Worm (Caenorhabditis elegans) whole organism, L1 larva: ENCODE results near the gene C08F8.15.
"Not testable (repeated sequence)": the region's sequence is repeated elsewhere in the genome, so short reads cannot be mapped to it uniquely, and the experiment has no call there.

Source experiments
- C34B4.2 ChIP-seq: sonication (generic microtip); optimal IDR thresholded peaks from 2 replicates; lab custom pipeline; 2017; ENCODE audit warnings: mild to moderate bottlenecking, missing genetic modification characterization, missing compliant biosample characterization
- Y116A8C.19 ChIP-seq: sonication (generic microtip); optimal IDR thresholded peaks from 2 replicates; lab custom pipeline; 2016; ENCODE audit warnings: missing compliant biosample characterization, missing genetic modification characterization, borderline replicate concordance
- alr-1 ChIP-seq: fragments of 200-800 bp; sonication (Bioruptor generic); optimal IDR thresholded peaks from 2 replicates; lab custom pipeline; 2018; ENCODE audit warnings: borderline replicate concordance, mild to moderate bottlenecking, missing genetic modification characterization, missing compliant biosample characterization
- aly-2 ChIP-seq: fragments of 150-350 bp; optimal IDR thresholded peaks from 2 replicates; lab custom pipeline; 2014; ENCODE audit warnings: missing biosample characterization, missing genetic modification characterization
- ama-1 ChIP-seq: fragments of 150-350 bp; optimal IDR thresholded peaks from 2 replicates; lab custom pipeline; 2014
- ceh-63 ChIP-seq: fragments of 200-800 bp; sonication (Bioruptor generic); optimal IDR thresholded peaks from 2 replicates; lab custom pipeline; 2018; ENCODE audit warnings: mild to moderate bottlenecking, missing genetic modification characterization, missing compliant biosample characterization
- ceh-82 ChIP-seq, 3 experiments: fragments of 150-350 bp in 1 of 3; sonication (generic microtip) in 2 of 3; optimal IDR thresholded peaks; 2 replicates each; lab custom pipeline; 2014 to 2017; ENCODE audit warnings: missing biosample characterization in 3 of 3, missing genetic modification characterization in 3 of 3
- ceh-90 ChIP-seq: sonication (generic microtip); optimal IDR thresholded peaks from 2 replicates; lab custom pipeline; 2016; ENCODE audit warnings: missing genetic modification characterization, missing compliant biosample characterization
- dpl-1 ChIP-seq, 3 experiments: fragments of 150-350 bp in 2 of 3; sonication (generic microtip) in 1 of 3; optimal IDR thresholded peaks; 2 replicates each; lab custom pipeline; 2014 to 2017; ENCODE audit warnings: missing biosample characterization in 3 of 3, missing genetic modification characterization in 3 of 3, missing genetic modification reagents in 3 of 3
- efl-1 ChIP-seq, 4 experiments: fragments of 150-350 bp; optimal IDR thresholded peaks in 3 of 4; peaks in 1 of 4; 1 replicate in 1 of 4; 2 replicates in 3 of 4; lab custom pipeline; 2014; ENCODE audit warnings: missing biosample characterization in 2 of 4, missing genetic modification characterization in 2 of 4, missing genetic modification reagents in 2 of 4
- efl-3 ChIP-seq: fragments of 200-800 bp; sonication (Bioruptor generic); optimal IDR thresholded peaks from 2 replicates; lab custom pipeline; 2018; ENCODE audit warnings: mild to moderate bottlenecking, missing genetic modification characterization, missing compliant biosample characterization
- egl-13 ChIP-seq: sonication (generic microtip); optimal IDR thresholded peaks from 2 replicates; lab custom pipeline; 2016; ENCODE audit warnings: missing genotype, missing genetic modification reagents, missing genetic modification characterization, missing compliant biosample characterization
- elt-2 ChIP-seq: sonication (generic microtip); optimal IDR thresholded peaks from 2 replicates; lab custom pipeline; 2016; ENCODE audit warnings: missing genetic modification characterization, mild to moderate bottlenecking, inconsistent platforms, missing compliant biosample characterization, missing genetic modification reagents
- ets-5 ChIP-seq: fragments of 200-800 bp; sonication (Bioruptor generic); IDR thresholded peaks from 2 replicates; pipeline ENCODE4 v1.3.6; 2022; ENCODE audit warnings: missing genetic modification characterization, missing compliant biosample characterization
- fkh-4 ChIP-seq: sonication (generic microtip); optimal IDR thresholded peaks from 2 replicates; lab custom pipeline; 2016; ENCODE audit warnings: missing compliant biosample characterization, missing genetic modification characterization, borderline replicate concordance
- fos-1 ChIP-seq: fragments of 150-350 bp; optimal IDR thresholded peaks from 2 replicates; lab custom pipeline; 2014; ENCODE audit warnings: missing biosample characterization, missing genetic modification characterization
- hlh-17 ChIP-seq: fragments of 200-800 bp; sonication (Bioruptor generic); optimal IDR thresholded peaks from 2 replicates; lab custom pipeline; 2018; ENCODE audit warnings: missing genetic modification characterization, mild to moderate bottlenecking, missing compliant biosample characterization, moderate library complexity, borderline replicate concordance
- hlh-4 ChIP-seq: sonication (generic microtip); optimal IDR thresholded peaks from 2 replicates; lab custom pipeline; 2016; ENCODE audit warnings: mild to moderate bottlenecking, missing genetic modification characterization, missing compliant biosample characterization
- irx-1 ChIP-seq: sonication (generic microtip); optimal IDR thresholded peaks from 2 replicates; lab custom pipeline; 2016; ENCODE audit warnings: missing genetic modification characterization, missing compliant biosample characterization
- isw-1 ChIP-seq: fragments of 200-800 bp; sonication (Bioruptor generic); IDR thresholded peaks from 2 replicates; pipeline ENCODE4 v1.3.6; 2022; ENCODE audit warnings: missing genetic modification characterization, missing compliant biosample characterization
- jun-1 ChIP-seq: fragments of 150-350 bp; optimal IDR thresholded peaks from 2 replicates; lab custom pipeline; 2014; ENCODE audit warnings: missing biosample characterization, missing genetic modification reagents, missing genetic modification characterization
- lin-35 ChIP-seq, 2 experiments: fragments of 150-350 bp; optimal IDR thresholded peaks; 2 replicates each; lab custom pipeline; 2014; ENCODE audit warnings: missing biosample characterization in 2 of 2, missing genetic modification characterization in 2 of 2, missing genetic modification reagents in 2 of 2
- lin-39 ChIP-seq: fragments of 150-350 bp; optimal IDR thresholded peaks from 2 replicates; lab custom pipeline; 2014; ENCODE audit warnings: missing biosample characterization, missing genetic modification reagents, missing genetic modification characterization
- lsy-2 ChIP-seq, 2 experiments: fragments of 150-350 bp; optimal IDR thresholded peaks; 2 replicates each; lab custom pipeline; 2014; ENCODE audit warnings: missing biosample characterization in 2 of 2, missing genetic modification characterization in 2 of 2
- mdl-1 ChIP-seq, 2 experiments: fragments of 150-350 bp; optimal IDR thresholded peaks; 2 replicates each; lab custom pipeline; 2014 to 2017; ENCODE audit warnings: missing biosample characterization in 2 of 2, missing genetic modification characterization in 2 of 2, inconsistent platforms in 1 of 2
- nhr-11 ChIP-seq: fragments of 150-350 bp; optimal IDR thresholded peaks from 2 replicates; lab custom pipeline; 2014; ENCODE audit warnings: missing biosample characterization, missing genetic modification characterization
- nhr-19 ChIP-seq: fragments of 200-800 bp; sonication (Bioruptor generic); conservative IDR thresholded peaks from 2 replicates; pipeline ENCODE4 v1.3.6; 2022; ENCODE audit warnings: missing genetic modification characterization, missing compliant biosample characterization
- nhr-237 ChIP-seq: fragments of 150-350 bp; optimal IDR thresholded peaks from 2 replicates; lab custom pipeline; 2014; ENCODE audit warnings: missing biosample characterization, missing genetic modification characterization
- nhr-71 ChIP-seq: sonication (generic microtip); optimal IDR thresholded peaks from 2 replicates; lab custom pipeline; 2016; ENCODE audit warnings: mild to moderate bottlenecking, missing genetic modification characterization, moderate library complexity, missing compliant biosample characterization
- nhr-77 ChIP-seq: fragments of 150-350 bp; optimal IDR thresholded peaks from 2 replicates; lab custom pipeline; 2014; ENCODE audit warnings: missing biosample characterization, missing genetic modification characterization
- nhr-85 ChIP-seq: sonication (generic microtip); peaks from one replicate; lab custom pipeline; 2016; ENCODE audit warnings: missing genetic modification characterization, inconsistent platforms, missing compliant biosample characterization
- nhr-90 ChIP-seq: sonication (generic microtip); optimal IDR thresholded peaks from 2 replicates; lab custom pipeline; 2016; ENCODE audit warnings: mild to moderate bottlenecking, missing genetic modification characterization, missing compliant biosample characterization; ENCODE audit not compliant: poor library complexity
- pag-3 ChIP-seq: sonication (generic microtip); optimal IDR thresholded peaks from 2 replicates; lab custom pipeline; 2017; ENCODE audit warnings: missing genetic modification characterization, mild to moderate bottlenecking, missing compliant biosample characterization, antibody characterized with exemption, borderline replicate concordance; ENCODE audit not compliant: insufficient read depth
- pax-3 ChIP-seq: fragments of 200-800 bp; sonication (Bioruptor generic); optimal IDR thresholded peaks from 2 replicates; lab custom pipeline; 2018; ENCODE audit warnings: mild to moderate bottlenecking, missing genetic modification characterization, moderate library complexity, missing compliant biosample characterization
- skn-1 ChIP-seq: fragments of 150-350 bp; optimal IDR thresholded peaks from 2 replicates; lab custom pipeline; 2014; ENCODE audit warnings: missing biosample characterization, missing genetic modification characterization
- snu-23 ChIP-seq: sonication (generic microtip); optimal IDR thresholded peaks from 2 replicates; lab custom pipeline; 2016; ENCODE audit warnings: missing genetic modification characterization, missing compliant biosample characterization
- sptf-1 ChIP-seq: fragments of 150-350 bp; optimal IDR thresholded peaks from 2 replicates; lab custom pipeline; 2014; ENCODE audit warnings: missing biosample characterization, missing genetic modification characterization
- swsn-7 ChIP-seq: sonication (generic microtip); optimal IDR thresholded peaks from 2 replicates; lab custom pipeline; 2016; ENCODE audit warnings: missing genetic modification characterization, missing compliant biosample characterization
- tbx-2 ChIP-seq: sonication (generic microtip); optimal IDR thresholded peaks from 2 replicates; lab custom pipeline; 2016; ENCODE audit warnings: missing genetic modification characterization, missing compliant biosample characterization
- unc-130 ChIP-seq: fragments of 150-350 bp; optimal IDR thresholded peaks from 2 replicates; lab custom pipeline; 2017; ENCODE audit warnings: missing biosample characterization, missing genetic modification characterization, inconsistent platforms
- unc-30 ChIP-seq: sonication (generic microtip); optimal IDR thresholded peaks from 2 replicates; lab custom pipeline; 2017; ENCODE audit warnings: missing biosample characterization, missing genetic modification characterization
- unc-86 ChIP-seq: sonication (generic microtip); optimal IDR thresholded peaks from 2 replicates; lab custom pipeline; 2016; ENCODE audit warnings: missing genetic modification characterization, missing compliant biosample characterization
- vab-15 ChIP-seq: sonication (generic microtip); optimal IDR thresholded peaks from 2 replicates; lab custom pipeline; 2017; ENCODE audit warnings: missing genotype, mild to moderate bottlenecking, missing genetic modification characterization, missing compliant biosample characterization
- zip-4 ChIP-seq: fragments of 200-800 bp; sonication (Bioruptor generic); optimal IDR thresholded peaks from 2 replicates; lab custom pipeline; 2018; ENCODE audit warnings: mild to moderate bottlenecking, missing genetic modification characterization, moderate library complexity, missing compliant biosample characterization
- ztf-4 ChIP-seq: fragments of 150-350 bp; optimal IDR thresholded peaks from 2 replicates; lab custom pipeline; 2014; ENCODE audit warnings: missing biosample characterization, missing genetic modification characterization

C08F8.15 gene

ce11 chrIV:11154425-11155114 lies 6.0 kb downstream of the C08F8.15 start, which contains the start of gene C08F8.3:
Gene C08F8.3, plus strand, starts transcription at chrIV:11155044.
- TF ChIP-seq ceh-63 (GFP tag; lab: Kevin White, UChicago); ceh-90 (tag; lab: Kevin White, UChicago); ets-5 (GFP tag; lab: Robert Waterston, UW): not testable (repeated sequence)

- TF ChIP-seq isw-1 (GFP tag; lab: Robert Waterston, UW): no peak
- no peak for TF ChIP-seq nhr-71
- TF ChIP-seq ama-1 (lab: Kevin White, UChicago): peak; percentile 67
- TF ChIP-seq ceh-82 (tag; optimal IDR thresholded peaks at IDR 0.05; lab: Kevin White, UChicago): no peak
- TF ChIP-seq irx-1 (tag; lab: Kevin White, UChicago): no peak
- TF ChIP-seq nhr-19 (GFP tag; lab: Robert Waterston, UW): peak; percentile 30; the same call in 1 of the 2 replicates
- TF ChIP-seq lsy-2 (tag; optimal IDR thresholded peaks at IDR 0.05; lab: Kevin White, UChicago): no peak
- TF ChIP-seq ztf-4: peak; percentile 13
- no peak for TF ChIP-seq nhr-11 (tag; lab: Kevin White, UChicago)
- TF ChIP-seq lin-35 (GFP tag; optimal IDR thresholded peaks at IDR 0.05; lab: Kevin White, UChicago): no peak
- no peak for TF ChIP-seq fos-1 (tag; lab: Kevin White, UChicago)
- no peak for TF ChIP-seq unc-86
- TF ChIP-seq nhr-77 (tag; lab: Kevin White, UChicago): no peak
- TF ChIP-seq Y116A8C.19 (tag; lab: Kevin White, UChicago): no peak
- no peak for TF ChIP-seq unc-130 (tag; lab: Kevin White, UChicago)
- no peak for TF ChIP-seq unc-30
- no peak for TF ChIP-seq C34B4.2 (tag; lab: Kevin White, UChicago)
- no peak for TF ChIP-seq sptf-1 (tag; lab: Kevin White, UChicago)
- TF ChIP-seq jun-1: no peak
- no peak for TF ChIP-seq skn-1
- TF ChIP-seq mdl-1 (tag; optimal IDR thresholded peaks at IDR 0.05; lab: Kevin White, UChicago): no peak
- TF ChIP-seq, all 84 proteins: peak for 3
Measured at ce11 chrIV:11150844-11151243, 9.8 kb downstream of the C08F8.15 start, which contains the start of gene C08F8.2. Gene C08F8.2, plus strand, starts transcription at chrIV:11150997.

- TF ChIP-seq dpl-1 (GFP tag; optimal IDR thresholded peaks at IDR 0.05; lab: Kevin White, UChicago) (peak; percentile 83 to 86 (median 86)), lin-39 (tag; lab: Kevin White, UChicago) (peak; percentile 58), elt-2 (tag; lab: Kevin White, UChicago) (peak; percentile 84), efl-3 (GFP tag; lab: Kevin White, UChicago) (no peak), nhr-90 (tag; lab: Kevin White, UChicago) (peak; percentile 92), snu-23 (GFP tag; lab: Kevin White, UChicago) (peak; percentile 97), zip-4 (GFP tag; lab: Kevin White, UChicago) (peak; percentile 83), pag-3 (peak; percentile 71), efl-1 (optimal IDR thresholded peaks at IDR 0.05; lab: Kevin White, UChicago) (peak; percentile 89 to 92), efl-1 (GFP tag; optimal IDR thresholded peaks at IDR 0.05 in 1 of 2; lab: Kevin White, UChicago) (peak; percentile 81 to 98), tbx-2 (tag; lab: Kevin White, UChicago) (peak; percentile 93), nhr-237 (tag; lab: Kevin White, UChicago) (peak; percentile 85), vab-15 (tag; lab: Kevin White, UChicago) (peak; percentile 83), swsn-7 (tag; lab: Kevin White, UChicago) (peak; percentile 95), ets-5 (GFP tag; lab: Robert Waterston, UW) (no peak), hlh-17 (GFP tag; lab: Kevin White, UChicago) (no peak), nhr-85 (tag; lab: Kevin White, UChicago) (peak; percentile 96), fkh-4 (tag; lab: Kevin White, UChicago) (peak; percentile 64), alr-1 (tag; lab: Kevin White, UChicago) (no peak), mdl-1 (tag; optimal IDR thresholded peaks at IDR 0.05; lab: Kevin White, UChicago) (peak in 1 of 2 experiments; percentile 82), pax-3 (peak; percentile 91), nhr-71 (peak; percentile 97), hlh-4 (tag; lab: Kevin White, UChicago) (no peak), unc-30 (no peak), lsy-2 (tag; optimal IDR thresholded peaks at IDR 0.05; lab: Kevin White, UChicago) (peak; percentile 99), egl-13 (tag; lab: Kevin White, UChicago) (peak; percentile 89), sptf-1 (tag; lab: Kevin White, UChicago) (no peak), aly-2 (tag; lab: Kevin White, UChicago) (peak; percentile 86), ztf-4 (peak; percentile 89)
Measured at ce11 chrIV:11149454-11150163, 11.0 kb downstream of the C08F8.15 start, which contains the start of the genes F01G4.6 and pfd-1. Gene F01G4.6, minus strand, starts transcription at chrIV:11149504. Gene pfd-1, plus strand, starts transcription at chrIV:11150113.
